Worm (Caenorhabditis elegans): ENCODE data around the gene K02D10.4.

ce11 chrIII:8800796-8801083 is 20.9 kb upstream of the K02D10.4 start:
- TF ChIP-seq aly-2 (tag; optimal IDR thresholded peaks at IDR 0.05) (no peak), R02D3.7 (tag; optimal IDR thresholded peaks at IDR 0.05) (no peak), nhr-77 (tag; optimal IDR thresholded peaks at IDR 0.05) (no peak), mdl-1 (tag; optimal IDR thresholded peaks at IDR 0.05) (no peak), nhr-12 (tag; optimal IDR thresholded peaks at IDR 0.05) (no peak), lsy-2 (tag; optimal IDR thresholded peaks at IDR 0.05) (no peak), sma-9 (GFP tag; optimal IDR thresholded peaks at IDR 0.05) (no peak), sma-9 (tag; optimal IDR thresholded peaks at IDR 0.05) (no peak), unc-62 (GFP tag; optimal IDR thresholded peaks at IDR 0.05) (no peak)
